Fruit fly (Drosophila melanogaster): Measurements from ENCODE around the gene dpr19.

dpr19 gene

DNA sequence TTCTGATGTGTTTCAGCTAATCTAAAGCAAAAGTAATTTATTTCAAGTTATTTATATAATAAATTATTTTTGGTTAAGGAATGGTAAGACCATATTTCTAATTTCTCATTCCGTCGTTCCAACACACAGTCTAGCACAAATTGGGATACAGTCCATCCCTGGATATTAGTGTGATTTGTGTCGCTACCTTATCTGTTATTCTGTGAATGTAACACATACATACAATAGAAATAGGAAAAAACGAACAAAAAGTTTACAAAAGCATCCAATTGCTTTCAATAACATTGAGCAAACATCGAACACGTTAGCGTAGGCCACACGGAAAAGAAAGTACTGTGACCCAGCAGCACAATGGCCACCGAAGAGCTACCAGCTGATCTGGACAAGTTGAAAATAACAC lies 9.4 kb upstream of the dpr19 start, which contains the start of gene CG5056 (continued):
- TF ChIP-seq CoRest (tag; optimal IDR thresholded peaks at IDR 0.05) (no peak), dm (GFP tag; optimal IDR thresholded peaks at IDR 0.05) (no peak), disco-r (GFP tag; optimal IDR thresholded peaks at IDR 0.05) (no peak), fru (optimal IDR thresholded peaks at IDR 0.05) (no peak), CG8290 (GFP tag; optimal IDR thresholded peaks at IDR 0.05) (peak; percentile 12), CG8290 (tag; optimal IDR thresholded peaks at IDR 0.05) (no peak), Bgb (GFP tag; IDR thresholded peaks at IDR 0.05; ENCODE audit: partially characterized antibody) (no peak; the same call in 1 of the 2 replicates), Deaf1 (tag; optimal IDR thresholded peaks at IDR 0.05) (no peak), Ets97D (GFP tag; optimal IDR thresholded peaks at IDR 0.05) (peak; percentile 40), YL-1 (GFP tag; optimal IDR thresholded peaks at IDR 0.05) (peak; percentile 78), CG8924 (tag; optimal IDR thresholded peaks at IDR 0.05) (peak; percentile 59), MESR4 (GFP tag; optimal IDR thresholded peaks at IDR 0.05) (peak; percentile 95), pzg (GFP tag; optimal IDR thresholded peaks at IDR 0.05) (peak; percentile 88), CG17802 (tag; optimal IDR thresholded peaks at IDR 0.05) (peak; percentile 83), Xbp1 (GFP tag; optimal IDR thresholded peaks at IDR 0.05) (peak; percentile 28), hkb (optimal IDR thresholded peaks at IDR 0.05) (no peak), hkb (GFP tag; IDR thresholded peaks at IDR 0.05) (no peak), Rfx (GFP tag; IDR thresholded peaks at IDR 0.05) (no peak), Ravus (GFP tag; IDR thresholded peaks at IDR 0.05) (no peak), Xrp1 (GFP tag; IDR thresholded peaks at IDR 0.05) (peak; percentile 17; the same call in 1 of the 2 replicates), CG6654 (GFP tag; optimal IDR thresholded peaks at IDR 0.05) (no peak), lmd (GFP tag; IDR thresholded peaks at IDR 0.05) (peak; percentile 16; the same call in 1 of the 2 replicates), cwo (GFP tag; optimal IDR thresholded peaks at IDR 0.05) (no peak), Max (GFP tag; optimal IDR thresholded peaks at IDR 0.05) (peak; percentile 17), CG33557 (GFP tag; optimal IDR thresholded peaks at IDR 0.05) (no peak), Hr3 (GFP tag; optimal IDR thresholded peaks at IDR 0.05) (no peak), Abd-B (GFP tag; optimal IDR thresholded peaks at IDR 0.05) (peak; percentile 36), Fer1 (GFP tag; optimal IDR thresholded peaks at IDR 0.05) (no peak), lbe (GFP tag; optimal IDR thresholded peaks at IDR 0.05) (peak; percentile 21), CG15479 (GFP tag; optimal IDR thresholded peaks at IDR 0.05) (no peak), nom (GFP tag; optimal IDR thresholded peaks at IDR 0.05) (peak; percentile 44), peb (GFP tag; IDR thresholded peaks at IDR 0.05) (no peak), Fer2 (tag; optimal IDR thresholded peaks at IDR 0.05) (no peak), dmrt11E (tag; optimal IDR thresholded peaks at IDR 0.05) (peak; percentile 13)

DNA sequence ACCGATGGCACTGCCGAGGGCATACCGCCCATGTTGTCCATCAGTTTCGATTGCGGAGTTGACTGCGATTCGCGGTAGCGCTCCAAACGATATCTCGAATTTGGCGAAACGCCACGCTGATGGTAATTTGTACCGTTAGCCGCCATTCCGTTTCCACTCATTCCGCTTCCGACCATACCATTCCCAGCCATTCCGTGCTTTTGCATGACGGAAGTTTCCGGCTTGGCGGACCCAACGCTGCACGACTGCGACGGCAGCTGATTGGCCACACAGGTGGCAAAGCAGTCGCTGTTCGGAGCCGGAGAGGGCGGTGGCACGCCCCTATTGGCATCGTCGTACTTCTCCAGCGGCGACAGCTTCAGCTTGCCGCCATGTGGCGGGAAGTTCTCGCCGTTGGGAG lies 3.7 kb upstream of the dpr19 start:
- TF ChIP-seq nau (GFP tag; optimal IDR thresholded peaks at IDR 0.05) = no peak
- no peak for TF ChIP-seq pros (GFP tag; optimal IDR thresholded peaks at IDR 0.05)
- no peak for TF ChIP-seq D (optimal IDR thresholded peaks at IDR 0.05)
- TF ChIP-seq D (GFP tag; optimal IDR thresholded peaks at IDR 0.05) = no peak
- no peak for TF ChIP-seq CG1233 (GFP tag; optimal IDR thresholded peaks at IDR 0.05)
- no peak for TF ChIP-seq sima (GFP tag; optimal IDR thresholded peaks at IDR 0.05)
- TF ChIP-seq lov (optimal IDR thresholded peaks at IDR 0.05) = no peak
- TF ChIP-seq lov (GFP tag; IDR thresholded peaks at IDR 0.05) = no peak
- no peak for TF ChIP-seq so (GFP tag; IDR thresholded peaks at IDR 0.05)
- TF ChIP-seq Chrac-16 (GFP tag; optimal IDR thresholded peaks at IDR 0.05) = no peak
- no peak for TF ChIP-seq Gug (GFP tag; IDR thresholded peaks at IDR 0.05)
- TF ChIP-seq CG11560 (tag; IDR thresholded peaks at IDR 0.05) = 0 out of 3 replicates have a peak, but pooled peaks have one; percentile 35
- no peak for TF ChIP-seq slbo (GFP tag; IDR thresholded peaks at IDR 0.05)
- TF ChIP-seq CG12071 (GFP tag; optimal IDR thresholded peaks at IDR 0.05) = no peak
- no peak for TF ChIP-seq CG12155 (GFP tag; optimal IDR thresholded peaks at IDR 0.05)
- TF ChIP-seq Myb (GFP tag; optimal IDR thresholded peaks at IDR 0.05) = no peak
- TF ChIP-seq CG11723 (GFP tag; optimal IDR thresholded peaks at IDR 0.05) = peak; percentile 18
- TF ChIP-seq MBD-R2 (GFP tag; IDR thresholded peaks at IDR 0.05) = no peak
- no peak for TF ChIP-seq ro (GFP tag; IDR thresholded peaks at IDR 0.05)
- TF ChIP-seq Doc2 (GFP tag; IDR thresholded peaks at IDR 0.05) = no peak
- no peak for TF ChIP-seq CG42726 (GFP tag; IDR thresholded peaks at IDR 0.05; ENCODE audit: partially characterized antibody)
